Fruit fly (Drosophila melanogaster) whole organism, embryonic: ENCODE results near the gene CG13634.

Source experiments
- Blimp-1 ChIP-seq: fragments of 200-800 bp; sonication (Bioruptor generic); optimal IDR thresholded peaks from 3 replicates; lab custom pipeline; 2018; ENCODE audit warnings: missing biosample characterization, missing genetic modification characterization, mild to moderate bottlenecking, moderate library complexity, missing genetic modification reagents
- CG10209 ChIP-seq: fragments of 200-800 bp; sonication (Bioruptor generic); optimal IDR thresholded peaks from 3 replicates; lab custom pipeline; 2017; ENCODE audit warnings: missing biosample characterization, mild to moderate bottlenecking, missing genetic modification characterization, missing genetic modification reagents
- CG10431 ChIP-seq: fragments of 200-800 bp; sonication (Bioruptor generic); optimal IDR thresholded peaks from 3 replicates; lab custom pipeline; 2018; ENCODE audit warnings: missing biosample characterization, mild to moderate bottlenecking, missing genetic modification characterization
- CG10979 ChIP-seq: fragments of 200-800 bp; sonication (Bioruptor generic); optimal IDR thresholded peaks from 2 replicates; lab custom pipeline; 2018; ENCODE audit warnings: missing biosample characterization, mild to moderate bottlenecking, missing genetic modification characterization, moderate library complexity
- CG1233 ChIP-seq: fragments of 200-800 bp; sonication (Bioruptor generic); optimal IDR thresholded peaks from 4 replicates; lab custom pipeline; 2018; ENCODE audit warnings: missing biosample characterization, mild to moderate bottlenecking, missing genetic modification characterization
- CG12744 ChIP-seq: fragments of 200-800 bp; sonication (Bioruptor generic); optimal IDR thresholded peaks from 2 replicates; lab custom pipeline; 2016; ENCODE audit warnings: missing biosample characterization, missing genetic modification characterization
- CG15011 ChIP-seq: fragments of 200-800 bp; sonication (Bioruptor generic); optimal IDR thresholded peaks from 3 replicates; lab custom pipeline; 2018; ENCODE audit warnings: missing biosample characterization, mild to moderate bottlenecking, missing genetic modification characterization
- CG15073 ChIP-seq: fragments of 200-800 bp; sonication (Bioruptor generic); optimal IDR thresholded peaks from 2 replicates; lab custom pipeline; 2016; ENCODE audit warnings: missing biosample characterization, missing genetic modification characterization
- CG2875 ChIP-seq: fragments of 200-800 bp; sonication (Bioruptor generic); optimal IDR thresholded peaks from 2 replicates; lab custom pipeline; 2017; ENCODE audit warnings: missing biosample characterization, mild to moderate bottlenecking, missing genetic modification characterization, missing genetic modification reagents
- CG2889 ChIP-seq: fragments of 200-800 bp; sonication (Bioruptor generic); IDR thresholded peaks from 3 replicates; pipeline ENCODE4 v1.3.6; 2022; ENCODE audit warnings: missing biosample characterization, missing genetic modification characterization
- CG6765 ChIP-seq: fragments of 200-800 bp; sonication (Bioruptor generic); optimal IDR thresholded peaks from 3 replicates; lab custom pipeline; 2017; ENCODE audit warnings: missing biosample characterization, mild to moderate bottlenecking, missing genetic modification characterization
- CG6854 ChIP-seq: fragments of 200-800 bp; sonication (Bioruptor generic); optimal IDR thresholded peaks from 3 replicates; lab custom pipeline; 2017; ENCODE audit warnings: missing biosample characterization, mild to moderate bottlenecking, missing genetic modification characterization
- CG8281 ChIP-seq: fragments of 200-800 bp; sonication (Bioruptor generic); optimal IDR thresholded peaks from 2 replicates; lab custom pipeline; 2018; ENCODE audit warnings: missing biosample characterization, mild to moderate bottlenecking, missing genetic modification characterization, moderate library complexity
- CG9727 ChIP-seq: fragments of 200-800 bp; sonication (Bioruptor generic); optimal IDR thresholded peaks from 3 replicates; lab custom pipeline; 2017; ENCODE audit warnings: missing biosample characterization, mild to moderate bottlenecking, missing genetic modification characterization
- D ChIP-seq, 2 experiments: fragments of 200-800 bp in 1 of 2; fragments of >200 bp in 1 of 2; sonication (Bioruptor generic) in 1 of 2; optimal IDR thresholded peaks; 2 replicates in 1 of 2; 3 replicates in 1 of 2; lab custom pipeline; 2017; ENCODE audit warnings: mild to moderate bottlenecking in 1 of 2, missing biosample characterization in 1 of 2, missing genetic modification characterization in 1 of 2, missing genetic modification reagents in 1 of 2
- Dad ChIP-seq: fragments of 200-800 bp; sonication (Bioruptor generic); optimal IDR thresholded peaks from 3 replicates; lab custom pipeline; 2016; ENCODE audit warnings: missing biosample characterization, missing genetic modification characterization
- Dek ChIP-seq: fragments of 200-800 bp; sonication (Bioruptor generic); optimal IDR thresholded peaks from 3 replicates; lab custom pipeline; 2019; ENCODE audit warnings: missing biosample characterization, mild to moderate bottlenecking, missing genetic modification characterization, moderate library complexity
- Eip74EF ChIP-seq, 2 experiments: fragments of 200-800 bp in 1 of 2; fragments of >200 bp in 1 of 2; sonication (Bioruptor generic) in 1 of 2; optimal IDR thresholded peaks; 2 replicates each; lab custom pipeline; 2017 to 2019; ENCODE audit warnings: missing biosample characterization in 2 of 2, missing genetic modification characterization in 2 of 2, mild to moderate bottlenecking in 1 of 2, moderate library complexity in 1 of 2
- HHEX ChIP-seq: fragments of 200-800 bp; sonication (Bioruptor generic); optimal IDR thresholded peaks from 3 replicates; lab custom pipeline; 2017; ENCODE audit warnings: missing biosample characterization, mild to moderate bottlenecking, missing genetic modification characterization, missing genetic modification reagents
- HmgZ ChIP-seq: fragments of 200-800 bp; sonication (Bioruptor generic); optimal IDR thresholded peaks from 2 replicates; lab custom pipeline; 2018; ENCODE audit warnings: missing biosample characterization, mild to moderate bottlenecking, missing genetic modification characterization
- Hr39 ChIP-seq: fragments of >200 bp; optimal IDR thresholded peaks from 2 replicates; lab custom pipeline; 2017
- Max ChIP-seq: fragments of 200-800 bp; sonication (Bioruptor generic); optimal IDR thresholded peaks from 2 replicates; lab custom pipeline; 2016; ENCODE audit warnings: missing biosample characterization, mild to moderate bottlenecking, missing genetic modification characterization
- Scr ChIP-seq: fragments of 200-800 bp; sonication (Bioruptor generic); IDR thresholded peaks from 2 replicates; pipeline ENCODE4 v1.3.6; 2022; ENCODE audit warnings: missing biosample characterization, missing genetic modification characterization; ENCODE audit not compliant: partially characterized antibody
- Side ChIP-seq: fragments of 200-800 bp; sonication (Bioruptor generic); optimal IDR thresholded peaks from 2 replicates; lab custom pipeline; 2016; ENCODE audit warnings: missing biosample characterization, missing genetic modification characterization
- Sin3A ChIP-seq: fragments of >200 bp; optimal IDR thresholded peaks from 2 replicates; lab custom pipeline; 2018
- Spps ChIP-seq: fragments of 200-800 bp; sonication (Bioruptor generic); optimal IDR thresholded peaks from 2 replicates; lab custom pipeline; 2018; ENCODE audit warnings: missing biosample characterization, mild to moderate bottlenecking, missing genetic modification characterization
- Sry-δ ChIP-seq: fragments of 200-800 bp; sonication (Bioruptor generic); optimal IDR thresholded peaks from 2 replicates; lab custom pipeline; 2016; ENCODE audit warnings: missing biosample characterization, missing genetic modification characterization
- ara ChIP-seq: fragments of 200-800 bp; sonication (Bioruptor generic); IDR thresholded peaks from 2 replicates; pipeline ENCODE4 v1.3.6; 2022; ENCODE audit warnings: missing biosample characterization, missing genetic modification characterization
- cas ChIP-seq: fragments of 200-800 bp; sonication (Bioruptor generic); IDR thresholded peaks from 2 replicates; pipeline ENCODE4 v1.3.6; 2022; ENCODE audit warnings: missing biosample characterization, missing genetic modification characterization
- caup ChIP-seq: fragments of 200-800 bp; sonication (Bioruptor generic); optimal IDR thresholded peaks from 3 replicates; lab custom pipeline; 2017; ENCODE audit warnings: missing biosample characterization, mild to moderate bottlenecking, missing genetic modification characterization, moderate library complexity; ENCODE audit not compliant: severe bottlenecking
- chn ChIP-seq: fragments of 200-800 bp; sonication (Bioruptor generic); optimal IDR thresholded peaks from 2 replicates; lab custom pipeline; 2016; ENCODE audit warnings: missing biosample characterization, missing genetic modification characterization
- cwo ChIP-seq: fragments of 200-800 bp; sonication (Bioruptor generic); optimal IDR thresholded peaks from 3 replicates; lab custom pipeline; 2017; ENCODE audit warnings: missing biosample characterization, missing genetic modification characterization, mild to moderate bottlenecking, moderate library complexity, missing genetic modification reagents
- dmrt99B ChIP-seq: fragments of 200-800 bp; sonication (Bioruptor generic); optimal IDR thresholded peaks from 2 replicates; lab custom pipeline; 2018; ENCODE audit warnings: missing biosample characterization, mild to moderate bottlenecking, missing genetic modification characterization, moderate library complexity
- eyg ChIP-seq: fragments of 200-800 bp; sonication (Bioruptor generic); optimal IDR thresholded peaks from 3 replicates; lab custom pipeline; 2016; ENCODE audit warnings: missing biosample characterization, missing genetic modification characterization
- grau ChIP-seq: fragments of 200-800 bp; optimal IDR thresholded peaks from 3 replicates; lab custom pipeline; 2019; ENCODE audit warnings: missing biosample characterization, mild to moderate bottlenecking, missing genetic modification characterization, moderate library complexity
- gsb ChIP-seq: fragments of 200-800 bp; sonication (Bioruptor generic); IDR thresholded peaks from 2 replicates; pipeline ENCODE4 v1.3.6; 2022; ENCODE audit warnings: missing biosample characterization, missing genetic modification characterization
- hkb ChIP-seq, 2 experiments: fragments of 200-800 bp in 1 of 2; fragments of >200 bp in 1 of 2; sonication (Bioruptor generic) in 1 of 2; IDR thresholded peaks in 1 of 2; optimal IDR thresholded peaks in 1 of 2; 2 replicates each; pipeline versions ENCODE4 v1.3.6 to Lab custom; 2017 to 2022; ENCODE audit warnings: missing biosample characterization in 1 of 2, missing genetic modification characterization in 1 of 2
- oc ChIP-seq: fragments of 200-800 bp; sonication (Bioruptor generic); optimal IDR thresholded peaks from 2 replicates; lab custom pipeline; 2018; ENCODE audit warnings: missing biosample characterization, mild to moderate bottlenecking, missing genetic modification characterization, moderate library complexity
- odd ChIP-seq: fragments of 200-800 bp; sonication (Bioruptor generic); optimal IDR thresholded peaks from 2 replicates; lab custom pipeline; 2017; ENCODE audit warnings: missing biosample characterization, mild to moderate bottlenecking, missing genetic modification characterization
- pho ChIP-seq: fragments of 200-800 bp; sonication (Bioruptor generic); optimal IDR thresholded peaks from 2 replicates; lab custom pipeline; 2016; ENCODE audit warnings: missing biosample characterization, missing genetic modification characterization
- rib ChIP-seq: fragments of 200-800 bp; sonication (Bioruptor generic); IDR thresholded peaks from 2 replicates; pipeline ENCODE4 v1.3.6; 2022; ENCODE audit warnings: missing biosample characterization, missing genetic modification characterization
- sob ChIP-seq: fragments of 200-800 bp; sonication (Bioruptor generic); IDR thresholded peaks from 2 replicates; pipeline ENCODE4 v1.3.6; 2022; ENCODE audit warnings: missing biosample characterization, missing genetic modification characterization
- trem ChIP-seq: fragments of 200-800 bp; optimal IDR thresholded peaks from 3 replicates; lab custom pipeline; 2019; ENCODE audit warnings: missing biosample characterization, mild to moderate bottlenecking, missing genetic modification characterization, moderate library complexity
- trh ChIP-seq: fragments of 200-800 bp; sonication (Bioruptor generic); optimal IDR thresholded peaks from 2 replicates; lab custom pipeline; 2016; ENCODE audit warnings: missing biosample characterization, missing genetic modification characterization
- unc-4 ChIP-seq: fragments of 200-800 bp; sonication (Bioruptor generic); IDR thresholded peaks from 2 replicates; pipeline ENCODE4 v1.3.6; 2022; ENCODE audit warnings: missing biosample characterization, missing genetic modification characterization; ENCODE audit not compliant: partially characterized antibody
- vvl ChIP-seq: fragments of 200-800 bp; sonication (Bioruptor generic); IDR thresholded peaks from 2 replicates; pipeline ENCODE4 v1.3.6; 2022; ENCODE audit warnings: missing biosample characterization, missing genetic modification characterization
- wek ChIP-seq: fragments of 200-800 bp; sonication (Bioruptor generic); optimal IDR thresholded peaks from 3 replicates; lab custom pipeline; 2018; ENCODE audit warnings: missing biosample characterization, mild to moderate bottlenecking, missing genetic modification characterization, moderate library complexity
- zen2 ChIP-seq: fragments of 200-800 bp; sonication (Bioruptor generic); IDR thresholded peaks from 3 replicates; pipeline ENCODE4 v1.3.6; 2022; ENCODE audit warnings: missing biosample characterization, missing genetic modification characterization; ENCODE audit not compliant: partially characterized antibody

The CG13634 gene

DNA sequence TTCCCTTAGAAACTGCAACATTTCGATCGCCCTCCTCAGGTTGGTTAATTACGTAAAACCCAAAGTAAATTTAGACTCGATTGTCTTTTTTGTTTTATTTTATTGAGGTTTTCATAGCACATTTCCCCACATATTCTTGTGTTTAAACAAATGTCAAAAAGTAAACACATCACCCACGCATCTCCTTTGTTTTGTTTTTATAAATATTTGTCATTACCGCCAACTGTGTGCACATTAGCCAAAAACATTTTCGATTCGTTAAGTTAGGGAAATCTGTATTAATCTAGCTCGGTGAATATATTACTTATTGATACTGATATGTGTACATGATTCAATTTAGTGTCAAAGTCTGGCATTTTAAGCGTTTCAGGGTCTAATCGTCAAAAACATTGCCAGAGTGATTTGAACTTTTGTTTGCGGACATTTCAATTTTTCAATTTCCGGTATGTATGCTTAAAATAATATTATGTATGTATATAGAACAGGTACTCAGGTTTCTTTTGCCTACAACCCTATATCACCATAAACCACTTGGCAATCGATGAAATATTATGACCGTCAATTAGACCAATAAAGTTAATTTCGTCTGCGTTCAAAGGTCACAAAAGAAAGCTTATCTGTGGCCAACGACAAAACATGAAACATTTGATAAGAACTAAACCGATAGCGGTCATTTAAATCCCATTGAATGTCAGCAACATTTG, 19.8 kb upstream of the CG13634 start (continued):
- peak; percentile 63 for TF ChIP-seq CG10209 (GFP tag; lab: Kevin White, UChicago)
- no peak for TF ChIP-seq dmrt99B (tag; lab: Kevin White, UChicago)
- no peak for TF ChIP-seq D (optimal IDR thresholded peaks at IDR 0.05; lab: Kevin White, UChicago)
- peak; percentile 39 for TF ChIP-seq D (GFP tag; optimal IDR thresholded peaks at IDR 0.05; lab: Kevin White, UChicago)
- no peak for TF ChIP-seq CG2889 (GFP tag; lab: Robert Waterston, UW)
- TF ChIP-seq ara (GFP tag; lab: Robert Waterston, UW): no peak
- TF ChIP-seq CG15011 (GFP tag; lab: Kevin White, UChicago): peak; percentile 59
- TF ChIP-seq HmgZ: peak; percentile 26
- peak; percentile 75 for TF ChIP-seq wek (GFP tag; lab: Kevin White, UChicago)
- peak; percentile 47 for TF ChIP-seq CG9727 (GFP tag; lab: Kevin White, UChicago)
- TF ChIP-seq Blimp-1: no peak
- TF ChIP-seq hkb (optimal IDR thresholded peaks at IDR 0.05; lab: Kevin White, UChicago): no peak
- TF ChIP-seq hkb (GFP tag; IDR thresholded peaks at IDR 0.05; lab: Robert Waterston, UW): peak; percentile 33; the same call in 1 of the 2 replicates
- peak; percentile 16 for TF ChIP-seq Dek (tag; lab: Kevin White, UChicago)
- no peak for TF ChIP-seq sob (GFP tag; lab: Robert Waterston, UW)
- no peak for TF ChIP-seq Max (GFP tag; lab: Kevin White, UChicago)
- TF ChIP-seq cas (GFP tag; lab: Robert Waterston, UW): no peak
- no peak for TF ChIP-seq zen2 (GFP tag; lab: Robert Waterston, UW)
- peak; percentile 68 for TF ChIP-seq caup (GFP tag; lab: Kevin White, UChicago)
- peak; percentile 67 for TF ChIP-seq HHEX (GFP tag; lab: Kevin White, UChicago)
- TF ChIP-seq CG12744 (GFP tag; lab: Kevin White, UChicago): peak; percentile 10
- TF ChIP-seq CG2875 (GFP tag; lab: Kevin White, UChicago): peak; percentile 70
- peak; percentile 14 for TF ChIP-seq eyg
- TF ChIP-seq CG1233 (GFP tag; lab: Kevin White, UChicago): peak; percentile 74
- TF ChIP-seq unc-4: no peak
- TF ChIP-seq CG6765: peak; percentile 69
- TF ChIP-seq CG10979 (tag; lab: Kevin White, UChicago): peak; percentile 13
- TF ChIP-seq Eip74EF (GFP tag; optimal IDR thresholded peaks at IDR 0.05; lab: Kevin White, UChicago): peak in 1 of 2 experiments; percentile 28
- no peak for TF ChIP-seq Hr39 (lab: Kevin White, UChicago)
- TF ChIP-seq Side: no peak
- peak; percentile 41 for TF ChIP-seq Spps (tag; lab: Kevin White, UChicago)
- no peak for TF ChIP-seq odd (GFP tag; lab: Kevin White, UChicago)
- TF ChIP-seq trh (GFP tag; lab: Kevin White, UChicago): peak; percentile 16
- peak; percentile 45 for TF ChIP-seq cwo (GFP tag; lab: Kevin White, UChicago)
- no peak for TF ChIP-seq CG15073 (GFP tag; lab: Kevin White, UChicago)
- TF ChIP-seq vvl (GFP tag; lab: Robert Waterston, UW): no peak
- no peak for TF ChIP-seq Scr (GFP tag; lab: Robert Waterston, UW)
- TF ChIP-seq pho (GFP tag; lab: Kevin White, UChicago): no peak
- 0 out of 2 replicates have a peak, but pooled peaks have one; percentile 12 for TF ChIP-seq rib (GFP tag; lab: Robert Waterston, UW)
- TF ChIP-seq CG10431 (GFP tag; lab: Kevin White, UChicago): peak; percentile 44
- no peak for TF ChIP-seq chn (GFP tag; lab: Kevin White, UChicago)
- peak; percentile 50 for TF ChIP-seq CG8281 (tag; lab: Kevin White, UChicago)
- no peak for TF ChIP-seq oc (tag; lab: Kevin White, UChicago)
- no peak for TF ChIP-seq Sin3A (lab: Kevin White, UChicago)
- peak; percentile 30 for TF ChIP-seq trem (tag; lab: Kevin White, UChicago)
- TF ChIP-seq Dad (GFP tag; lab: Kevin White, UChicago): no peak
- peak; percentile 48 for TF ChIP-seq CG6854 (GFP tag; lab: Kevin White, UChicago)
- TF ChIP-seq grau (tag; lab: Kevin White, UChicago): no peak
- TF ChIP-seq Sry-δ: no peak
- no peak for TF ChIP-seq gsb
